Worm (Caenorhabditis elegans): Measurements from ENCODE around the gene F18H3.1.

DNA sequence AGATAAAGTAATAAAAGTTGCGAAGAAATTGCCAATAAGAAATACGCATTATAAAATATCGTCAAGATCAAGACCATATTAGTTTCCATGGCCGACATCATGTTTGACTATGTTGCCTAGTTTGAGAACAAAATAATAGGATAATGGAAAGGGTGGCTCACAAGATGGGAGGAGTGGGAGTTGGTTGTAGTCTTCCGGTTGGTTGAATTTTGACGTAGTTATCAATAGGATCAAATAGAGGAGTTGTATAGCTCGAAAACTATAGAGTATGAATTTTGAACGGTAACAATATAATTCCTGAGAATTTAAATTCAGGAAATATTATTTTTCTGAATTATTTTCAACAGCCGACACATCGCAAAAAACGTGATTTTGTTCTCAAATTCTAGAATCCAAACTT, 37.8 kb upstream of the F18H3.1 start, which contains the start of gene srd-50:
- TF ChIP-seq nhr-76 (tag; optimal IDR thresholded peaks at IDR 0.05) (no peak), lin-13 (tag; optimal IDR thresholded peaks at IDR 0.05) (no peak), blmp-1 (tag; optimal IDR thresholded peaks at IDR 0.05) (no peak), elt-3 (tag; optimal IDR thresholded peaks at IDR 0.05) (no peak), snpc-4 (tag; optimal IDR thresholded peaks at IDR 0.05) (no peak), nhr-12 (tag; optimal IDR thresholded peaks at IDR 0.05) (no peak), elt-1 (tag; optimal IDR thresholded peaks at IDR 0.05; ENCODE audit: borderline replicate concordance, insufficient read depth) (no peak), zip-8 (tag; optimal IDR thresholded peaks at IDR 0.05) (no peak), lsy-2 (tag; optimal IDR thresholded peaks at IDR 0.05) (no peak), unc-62 (GFP tag; optimal IDR thresholded peaks at IDR 0.05) (no peak), ztf-11 (tag; optimal IDR thresholded peaks at IDR 0.05) (no peak), ces-1 (GFP tag; optimal IDR thresholded peaks at IDR 0.05) (no peak)
